Worm (Caenorhabditis elegans): Measurements from ENCODE around the gene ZK105.12.

ZK105.12 gene

DNA sequence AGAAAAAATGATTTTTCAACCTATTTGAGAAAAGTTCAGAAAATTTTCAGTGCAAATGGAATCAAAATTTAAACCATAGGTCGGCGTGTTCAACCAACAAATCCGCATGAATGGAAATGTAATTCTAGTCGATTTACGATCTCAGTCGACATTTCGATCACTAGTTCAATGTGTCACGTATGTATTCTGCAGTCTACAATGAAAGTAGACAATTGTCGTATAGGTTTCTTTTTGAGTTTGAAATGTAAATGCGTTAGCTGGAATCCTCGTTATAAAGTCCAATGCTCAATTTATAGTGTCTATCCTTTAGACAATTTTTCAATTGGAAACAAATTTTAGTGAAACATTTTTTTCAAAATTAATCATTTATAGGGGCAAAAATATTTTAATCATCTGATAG, at the start of gene ZK105.12:
TSS of gene ZK105.12 (minus strand) at position 101 of the 400 bp plus-strand sequence.
- no peak for TF ChIP-seq unc-62 (GFP tag; optimal IDR thresholded peaks at IDR 0.05)

DNA sequence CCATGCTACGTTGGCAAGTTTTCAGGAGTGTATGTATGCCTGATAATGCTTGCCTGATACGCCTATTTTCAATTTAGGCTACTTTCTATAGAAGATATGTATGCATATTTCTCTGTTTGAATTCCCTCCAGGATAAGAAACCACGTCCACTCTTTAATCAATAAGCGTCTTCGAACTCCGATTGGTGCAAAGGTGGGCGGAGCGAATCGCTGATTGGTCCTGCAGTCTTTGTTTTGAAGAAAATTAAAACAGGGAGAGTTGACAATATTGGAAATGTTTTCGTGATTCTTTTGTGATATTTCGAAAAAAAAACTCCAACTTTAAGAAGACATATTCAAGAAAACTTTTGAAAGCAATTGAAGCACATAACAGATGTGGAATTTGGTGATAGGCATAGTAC, 46.0 kb upstream of the ZK105.12 start:
- no peak for TF ChIP-seq unc-62 (GFP tag; optimal IDR thresholded peaks at IDR 0.05)

- no peak for TF ChIP-seq unc-62 (GFP tag; optimal IDR thresholded peaks at IDR 0.05)
These were observed 44.2 kb upstream of the ZK105.12 start, which contains the start of gene hint-3 for ce11 chrV:7760174-7760573. TSS of gene hint-3 (plus strand) at chrV:7760474.

ce11 chrV:7759270-7759669, 43.3 kb upstream of the ZK105.12 start:
- no peak for TF ChIP-seq unc-62 (GFP tag; optimal IDR thresholded peaks at IDR 0.05)

- no peak for TF ChIP-seq unc-62 (GFP tag; optimal IDR thresholded peaks at IDR 0.05)
These were observed 40.1 kb upstream of the ZK105.12 start for ce11 chrV:7755991-7756390.

ce11 chrV:7754557-7754956, 38.6 kb upstream of the ZK105.12 start, which contains the start of gene T05B11.4:
TSS of gene T05B11.4 (minus strand) at chrV:7754657.
- no peak for TF ChIP-seq unc-62 (GFP tag; optimal IDR thresholded peaks at IDR 0.05)

- TF ChIP-seq unc-62 (GFP tag; optimal IDR thresholded peaks at IDR 0.05), result no peak
These were observed 33.8 kb upstream of the ZK105.12 start for ce11 chrV:7749708-7750107.

ce11 chrV:7747987-7748607, 32.2 kb upstream of the ZK105.12 start:
- no peak for TF ChIP-seq unc-62 (GFP tag; optimal IDR thresholded peaks at IDR 0.05)

DNA sequence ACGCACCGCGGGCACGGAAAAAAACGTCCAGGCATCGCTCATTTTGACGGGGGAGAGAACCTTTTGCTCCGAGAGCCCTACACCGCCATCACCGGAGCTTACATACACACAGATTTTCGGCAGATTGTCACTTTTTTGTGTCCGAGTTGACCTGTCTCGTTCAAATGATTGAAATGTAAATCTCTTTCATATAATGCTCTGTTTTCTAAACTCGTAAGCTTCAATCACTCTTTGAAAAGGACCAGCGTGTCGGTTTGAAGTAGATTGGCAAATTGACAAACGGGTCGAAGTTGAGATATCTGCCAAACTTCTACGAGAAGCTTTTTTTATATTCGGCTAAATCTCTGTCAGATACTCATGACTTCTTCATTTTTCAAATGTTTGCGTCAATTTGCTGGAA, 31.2 kb upstream of the ZK105.12 start:
- TF ChIP-seq unc-62 (GFP tag; optimal IDR thresholded peaks at IDR 0.05), result no peak

ce11 chrV:7745903-7746302, 30.0 kb upstream of the ZK105.12 start:
- TF ChIP-seq unc-62 (GFP tag; optimal IDR thresholded peaks at IDR 0.05), result no peak

ce11 chrV:7745386-7745785, 29.5 kb upstream of the ZK105.12 start:
- TF ChIP-seq unc-62 (GFP tag; optimal IDR thresholded peaks at IDR 0.05), result no peak

- no peak for TF ChIP-seq unc-62 (GFP tag; optimal IDR thresholded peaks at IDR 0.05)
These were observed 28.1 kb upstream of the ZK105.12 start for ce11 chrV:7744068-7744467.

DNA sequence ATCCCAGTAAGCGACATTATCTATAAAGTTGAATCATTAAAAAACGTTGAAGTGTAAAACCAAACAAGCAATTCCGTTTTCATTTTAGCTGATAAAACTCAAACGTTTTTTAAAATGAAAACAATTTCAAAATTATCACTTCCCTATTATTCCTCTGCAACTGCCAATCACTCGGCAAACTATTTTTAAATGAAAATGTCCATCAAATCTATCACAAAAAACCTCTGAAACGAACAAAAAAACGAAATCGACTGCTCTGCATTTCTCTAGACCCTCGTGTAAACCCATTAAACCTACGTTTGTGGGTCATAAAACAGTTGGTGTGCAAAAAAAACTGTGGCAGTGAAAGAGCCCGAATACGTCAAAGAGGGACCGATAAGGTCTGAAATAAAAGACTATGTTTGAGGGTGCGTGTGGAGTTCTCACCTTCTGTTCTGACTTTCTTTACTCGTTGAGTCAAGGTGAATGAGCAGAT, 26.6 kb upstream of the ZK105.12 start, which contains the start of gene fbxl-5:
TSS of gene fbxl-5 (plus strand) at position 425 of the 475 bp plus-strand sequence.
- no peak for TF ChIP-seq unc-62 (GFP tag; optimal IDR thresholded peaks at IDR 0.05)

DNA sequence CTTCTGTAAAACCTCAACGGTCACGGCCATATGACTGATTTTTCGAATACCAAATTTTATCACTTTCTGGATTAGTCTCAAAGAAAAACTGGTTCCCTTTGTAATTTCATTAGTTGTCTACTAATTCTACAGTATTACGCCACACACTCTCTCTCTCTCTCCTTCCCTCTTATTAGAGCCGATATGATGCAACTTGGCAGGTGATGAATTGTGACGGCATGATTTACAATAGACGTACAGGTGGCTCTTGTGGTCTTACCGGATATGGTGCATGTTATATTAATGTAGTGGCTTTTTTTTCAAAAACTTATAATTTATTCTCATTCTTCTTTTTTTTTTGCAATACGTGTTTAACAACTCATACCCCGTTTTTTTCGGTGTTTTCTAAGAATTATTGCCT, 26.0 kb upstream of the ZK105.12 start:
- no peak for TF ChIP-seq unc-62 (GFP tag; optimal IDR thresholded peaks at IDR 0.05)

ce11 chrV:7739949-7740348, 24.0 kb upstream of the ZK105.12 start:
- TF ChIP-seq unc-62 (GFP tag; optimal IDR thresholded peaks at IDR 0.05), result no peak

- TF ChIP-seq unc-62 (GFP tag; optimal IDR thresholded peaks at IDR 0.05), result no peak
These were observed 21.8 kb upstream of the ZK105.12 start, which contains the start of gene srr-9 for ce11 chrV:7737710-7738109. TSS of gene srr-9 (plus strand) at chrV:7738010.

DNA sequence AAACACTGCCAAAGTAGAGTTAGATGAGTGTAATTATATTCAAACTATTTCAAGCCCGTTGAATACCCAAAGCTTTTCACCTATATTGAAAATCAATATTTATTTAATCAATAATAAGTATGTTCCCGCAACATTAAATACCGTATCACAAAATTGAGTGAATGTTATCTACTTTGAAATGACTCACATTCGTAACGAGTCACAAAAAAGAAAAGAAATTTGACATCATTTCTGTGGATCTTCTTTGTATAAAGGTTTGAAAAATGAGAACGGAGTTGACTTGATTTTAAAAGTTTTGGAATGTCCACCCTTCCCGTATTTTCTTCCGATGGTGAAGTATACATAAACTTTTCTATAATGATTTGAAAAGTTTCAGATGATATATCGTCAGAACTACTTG, 19.4 kb upstream of the ZK105.12 start, which contains the start of gene srr-10:
TSS of gene srr-10 (plus strand) at position 301 of the 400 bp plus-strand sequence.
- TF ChIP-seq unc-62 (GFP tag; optimal IDR thresholded peaks at IDR 0.05), result no peak

DNA sequence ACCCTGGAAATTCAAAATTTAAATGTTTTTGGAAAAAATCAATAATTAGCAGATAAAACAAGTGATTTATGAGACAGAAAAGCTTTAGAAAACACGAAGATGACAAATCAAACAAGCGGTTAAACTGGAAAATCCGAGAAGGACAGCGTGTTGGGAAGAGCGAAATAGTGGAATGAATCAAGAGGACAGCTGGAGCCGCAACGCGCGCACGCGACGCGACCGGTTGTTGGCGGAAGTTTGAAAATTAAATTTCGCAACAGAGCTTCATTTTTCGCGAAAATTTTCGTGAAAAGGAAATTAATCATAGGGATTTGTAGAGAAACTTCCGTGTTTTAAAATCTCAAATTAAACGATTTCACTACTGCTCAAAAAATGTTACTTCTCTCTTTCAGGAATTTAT, 19.0 kb upstream of the ZK105.12 start, which contains the start of gene clic-1:
TSS of gene clic-1 (minus strand) at position 3 of the 400 bp plus-strand sequence.
- TF ChIP-seq unc-62 (GFP tag; optimal IDR thresholded peaks at IDR 0.05), result no peak

Data from whole organism, dauer.